Fruit fly (Drosophila melanogaster): Measurements from ENCODE around the gene CG7992.

Gene CG7992

dm6 chrX:19247200-19248052 is at the start of gene CG7992 (continued):
- TF ChIP-seq ab (GFP tag; optimal IDR thresholded peaks at IDR 0.05) (no peak), CG9932 (GFP tag; IDR thresholded peaks at IDR 0.05) (0 out of 2 replicates have a peak, but pooled peaks have one; percentile 21), CG15696 (tag; optimal IDR thresholded peaks at IDR 0.05) (no peak), Pdp1 (GFP tag; optimal IDR thresholded peaks at IDR 0.05) (peak; percentile 59 to 65), CG15073 (GFP tag; optimal IDR thresholded peaks at IDR 0.05) (no peak), CG4328 (GFP tag; optimal IDR thresholded peaks at IDR 0.05) (no peak), trem (tag; optimal IDR thresholded peaks at IDR 0.05) (no peak), CrebB (tag; optimal IDR thresholded peaks at IDR 0.05) (no peak), gcm2 (GFP tag; optimal IDR thresholded peaks at IDR 0.05) (no peak), Opbp (GFP tag; IDR thresholded peaks at IDR 0.05; ENCODE audit: partially characterized antibody) (no peak), BEAF-32 (GFP tag; optimal IDR thresholded peaks at IDR 0.05) (no peak), CG17359 (tag; optimal IDR thresholded peaks at IDR 0.05) (peak; percentile 47), z (GFP tag; IDR thresholded peaks at IDR 0.05) (no peak), Antp (GFP tag; optimal IDR thresholded peaks at IDR 0.05) (peak; percentile 45), CG9215 (GFP tag; IDR thresholded peaks at IDR 0.05) (peak; percentile 49), cato (GFP tag; optimal IDR thresholded peaks at IDR 0.05; ENCODE audit: borderline replicate concordance) (no peak), crol (GFP tag; IDR thresholded peaks at IDR 0.05) (no peak), H2.0 (GFP tag; IDR thresholded peaks at IDR 0.05) (no peak), zfh1 (GFP tag; IDR thresholded peaks at IDR 0.05) (no peak), slbo (GFP tag; IDR thresholded peaks at IDR 0.05) (peak; percentile 63), jigr1 (GFP tag; IDR thresholded peaks at IDR 0.05) (no peak), Fer1 (GFP tag; optimal IDR thresholded peaks at IDR 0.05) (peak; percentile 73), CG31224 (GFP tag; IDR thresholded peaks at IDR 0.05) (no peak), ase (GFP tag; IDR thresholded peaks at IDR 0.05) (no peak), fru (optimal IDR thresholded peaks at IDR 0.05) (no peak), Drgx (GFP tag; IDR thresholded peaks at IDR 0.05) (peak; percentile 23; the same call in 1 of the 2 replicates), CG12219 (GFP tag; optimal IDR thresholded peaks at IDR 0.05) (peak; percentile 27), CG11504 (tag; optimal IDR thresholded peaks at IDR 0.05) (peak; percentile 69), B-H1 (GFP tag; IDR thresholded peaks at IDR 0.05) (no peak; the same call in 2 of the 3 replicates), Dip2 (GFP tag; IDR thresholded peaks at IDR 0.05) (no peak), CG32767 (GFP tag; IDR thresholded peaks at IDR 0.05) (peak; percentile 56; the same call in 1 of the 2 replicates), CG17802 (tag; optimal IDR thresholded peaks at IDR 0.05) (no peak), TFAM (GFP tag; optimal IDR thresholded peaks at IDR 0.05) (no peak), CG4854 (GFP tag; optimal IDR thresholded peaks at IDR 0.05) (no peak), MESR4 (GFP tag; optimal IDR thresholded peaks at IDR 0.05) (no peak), tio (GFP tag; optimal IDR thresholded peaks at IDR 0.05) (no peak), exex (tag; optimal IDR thresholded peaks at IDR 0.05) (peak; percentile 99), CG8388 (GFP tag; optimal IDR thresholded peaks at IDR 0.05) (peak; percentile 34), CG9817 (tag; optimal IDR thresholded peaks at IDR 0.05) (peak; percentile 40), pnt (GFP tag; optimal IDR thresholded peaks at IDR 0.05) (peak; percentile 46), CG7786 (GFP tag; optimal IDR thresholded peaks at IDR 0.05) (peak; percentile 67), en (GFP tag; optimal IDR thresholded peaks at IDR 0.05) (no peak), knrl (GFP tag; IDR thresholded peaks at IDR 0.05; ENCODE audit: partially characterized antibody) (no peak), CG6175 (GFP tag; IDR thresholded peaks at IDR 0.05) (no peak), Hsf (GFP tag; optimal IDR thresholded peaks at IDR 0.05) (peak; percentile 58), trh (GFP tag; optimal IDR thresholded peaks at IDR 0.05) (no peak), CG2678 (tag; optimal IDR thresholded peaks at IDR 0.05) (peak; percentile 83), CG7963 (GFP tag; IDR thresholded peaks at IDR 0.05; ENCODE audit: partially characterized antibody) (no peak), Dll (GFP tag; IDR thresholded peaks at IDR 0.05; ENCODE audit: partially characterized antibody) (no peak), sens (GFP tag) (peak; percentile 89)
